Worm (Caenorhabditis elegans) whole organism, L4 larva: ENCODE results near the gene col-97.

ENCODE experiments used
- F10B5.3 ChIP-seq: sonication (generic microtip); optimal IDR thresholded peaks from 2 replicates; lab custom pipeline; 2016; ENCODE audit warnings: mild to moderate bottlenecking, missing genetic modification characterization, missing compliant biosample characterization
- F26F4.8 ChIP-seq: fragments of 200-800 bp; sonication (Bioruptor generic); conservative IDR thresholded peaks from 2 replicates; pipeline ENCODE4 v1.3.6; 2022; ENCODE audit warnings: missing genetic modification characterization, missing compliant biosample characterization
- F37D6.2 ChIP-seq: sonication (generic microtip); optimal IDR thresholded peaks from 2 replicates; lab custom pipeline; 2016; ENCODE audit warnings: mild to moderate bottlenecking, missing genetic modification characterization, missing compliant biosample characterization
- T20F7.1 ChIP-seq: fragments of 200-800 bp; sonication (Bioruptor generic); optimal IDR thresholded peaks from 2 replicates; lab custom pipeline; 2018; ENCODE audit warnings: mild to moderate bottlenecking, missing genetic modification characterization, missing compliant biosample characterization
- Y48G9A.11 ChIP-seq: fragments of 200-800 bp; sonication (Bioruptor generic); IDR thresholded peaks from 2 replicates; pipeline ENCODE4 v1.3.6; 2022; ENCODE audit warnings: missing genetic modification reagents, missing genetic modification characterization, missing compliant biosample characterization
- arid-1 ChIP-seq: fragments of 200-800 bp; sonication (Bioruptor generic); conservative IDR thresholded peaks from 2 replicates; pipeline ENCODE4 v1.3.6; 2022; ENCODE audit warnings: missing genetic modification reagents, missing genetic modification characterization, missing compliant biosample characterization
- ceh-20 ChIP-seq: fragments of 200-800 bp; sonication (Bioruptor generic); IDR thresholded peaks from 2 replicates; pipeline ENCODE4 v1.3.6; 2022; ENCODE audit warnings: missing genetic modification reagents, missing genetic modification characterization, missing compliant biosample characterization
- ceh-28 ChIP-seq: fragments of 150-350 bp; optimal IDR thresholded peaks from 2 replicates; lab custom pipeline; 2014; ENCODE audit warnings: missing biosample characterization, missing genetic modification reagents, missing genetic modification characterization
- cey-2 ChIP-seq: sonication (generic microtip); optimal IDR thresholded peaks from 3 replicates; lab custom pipeline; 2017; ENCODE audit warnings: missing genetic modification characterization, mild to moderate bottlenecking, missing compliant biosample characterization, antibody characterized with exemption, borderline replicate concordance; ENCODE audit not compliant: insufficient read depth
- daf-12 ChIP-seq: fragments of 150-350 bp; optimal IDR thresholded peaks from 2 replicates; lab custom pipeline; 2014; ENCODE audit warnings: missing biosample characterization, missing genetic modification reagents, missing genetic modification characterization
- dmd-6 ChIP-seq: fragments of 200-800 bp; sonication (Bioruptor generic); IDR thresholded peaks from 2 replicates; pipeline ENCODE4 v1.3.6; 2022; ENCODE audit warnings: missing genetic modification reagents, missing genetic modification characterization, missing compliant biosample characterization
- dmd-9 ChIP-seq: fragments of 200-800 bp; sonication (Bioruptor generic); IDR thresholded peaks from 2 replicates; pipeline ENCODE4 v1.3.6; 2022; ENCODE audit warnings: missing genetic modification reagents, missing genetic modification characterization, missing compliant biosample characterization
- dpl-1 ChIP-seq: fragments of 150-350 bp; optimal IDR thresholded peaks from 2 replicates; lab custom pipeline; 2014; ENCODE audit warnings: missing biosample characterization, missing genetic modification reagents, missing genetic modification characterization
- egl-43 ChIP-seq: fragments of 200-800 bp; sonication (Bioruptor generic); IDR thresholded peaks from 2 replicates; pipeline ENCODE4 v1.3.6; 2022; ENCODE audit warnings: missing genetic modification reagents, missing genetic modification characterization, missing compliant biosample characterization
- fkh-10 ChIP-seq: fragments of 150-350 bp; optimal IDR thresholded peaks from 2 replicates; lab custom pipeline; 2014; ENCODE audit warnings: missing biosample characterization, missing genetic modification reagents, missing genetic modification characterization
- hif-1 ChIP-seq, 2 experiments: sonication (generic microtip); optimal IDR thresholded peaks; 2 replicates each; lab custom pipeline; 2016 to 2017; ENCODE audit warnings: missing compliant biosample characterization in 2 of 2, missing genetic modification characterization in 2 of 2, missing genetic modification reagents in 2 of 2, missing genotype in 2 of 2, mild to moderate bottlenecking in 1 of 2
- hlh-11 ChIP-seq: fragments of 200-800 bp; sonication (Bioruptor generic); optimal IDR thresholded peaks from 2 replicates; lab custom pipeline; 2018; ENCODE audit warnings: mild to moderate bottlenecking, missing genetic modification characterization, missing compliant biosample characterization
- hlh-30 ChIP-seq: sonication (generic microtip); optimal IDR thresholded peaks from 2 replicates; lab custom pipeline; 2017; ENCODE audit warnings: antibody characterized with exemption, mild to moderate bottlenecking, missing genetic modification characterization, missing compliant biosample characterization; ENCODE audit not compliant: insufficient read depth
- lin-1 ChIP-seq: fragments of 200-800 bp; sonication (Bioruptor generic); IDR thresholded peaks from 2 replicates; pipeline ENCODE4 v1.3.6; 2022; ENCODE audit warnings: missing genetic modification reagents, missing genetic modification characterization, missing compliant biosample characterization
- lin-29 ChIP-seq: fragments of 200-800 bp; sonication (Bioruptor generic); IDR thresholded peaks from 2 replicates; pipeline ENCODE4 v1.3.6; 2022; ENCODE audit warnings: missing genetic modification reagents, missing genetic modification characterization, missing compliant biosample characterization
- lin-38 ChIP-seq: fragments of 200-800 bp; sonication (Bioruptor generic); IDR thresholded peaks from 2 replicates; pipeline ENCODE4 v1.3.6; 2022; ENCODE audit warnings: missing genetic modification reagents, missing genetic modification characterization, missing compliant biosample characterization
- lin-39 ChIP-seq: fragments of 150-350 bp; optimal IDR thresholded peaks from 2 replicates; lab custom pipeline; 2014; ENCODE audit warnings: missing biosample characterization, missing genetic modification reagents, missing genetic modification characterization
- lir-3 ChIP-seq: sonication (generic microtip); optimal IDR thresholded peaks from 2 replicates; lab custom pipeline; 2016; ENCODE audit warnings: mild to moderate bottlenecking, missing genetic modification characterization, missing compliant biosample characterization
- lsy-2 ChIP-seq, 2 experiments: fragments of 150-350 bp in 1 of 2; sonication (generic microtip) in 1 of 2; optimal IDR thresholded peaks; 2 replicates each; lab custom pipeline; 2014 to 2017; ENCODE audit warnings: missing biosample characterization in 2 of 2, missing genetic modification characterization in 2 of 2
- mdl-1 ChIP-seq, 2 experiments: fragments of 150-350 bp in 1 of 2; sonication (generic microtip) in 1 of 2; optimal IDR thresholded peaks; 2 replicates each; lab custom pipeline; 2014 to 2017; ENCODE audit warnings: missing biosample characterization in 2 of 2, missing genetic modification characterization in 2 of 2
- mdt-29 ChIP-seq: fragments of 200-800 bp; sonication (Bioruptor generic); IDR thresholded peaks from 2 replicates; pipeline ENCODE4 v1.3.6; 2022; ENCODE audit warnings: missing genetic modification reagents, missing genetic modification characterization, missing compliant biosample characterization
- mep-1 ChIP-seq: fragments of 150-350 bp; sonication (generic microtip); optimal IDR thresholded peaks from 3 replicates; lab custom pipeline; 2014; ENCODE audit warnings: missing biosample characterization, missing genetic modification characterization
- mes-2 ChIP-seq: sonication (generic microtip); optimal IDR thresholded peaks from 2 replicates; lab custom pipeline; 2016; ENCODE audit warnings: missing genotype, mild to moderate bottlenecking, missing genetic modification characterization, missing compliant biosample characterization; ENCODE audit not compliant: poor library complexity, severe bottlenecking
- mxl-3 ChIP-seq: fragments of 200-800 bp; sonication (Bioruptor generic); optimal IDR thresholded peaks from 2 replicates; lab custom pipeline; 2018; ENCODE audit warnings: mild to moderate bottlenecking, missing genetic modification characterization, missing compliant biosample characterization
- nhr-10 ChIP-seq: fragments of 150-350 bp; optimal IDR thresholded peaks from 2 replicates; lab custom pipeline; 2014; ENCODE audit warnings: missing biosample characterization, missing genetic modification characterization
- nhr-111 ChIP-seq: fragments of 200-800 bp; sonication (Bioruptor generic); optimal IDR thresholded peaks from 2 replicates; lab custom pipeline; 2018; ENCODE audit warnings: mild to moderate bottlenecking, missing genetic modification characterization, missing compliant biosample characterization
- nhr-28 ChIP-seq: fragments of 150-350 bp; optimal IDR thresholded peaks from 2 replicates; lab custom pipeline; 2014; ENCODE audit warnings: missing biosample characterization, missing genetic modification characterization
- nhr-41 ChIP-seq: fragments of 200-800 bp; sonication (Bioruptor generic); IDR thresholded peaks from 2 replicates; pipeline ENCODE4 v1.3.6; 2022; ENCODE audit warnings: missing genetic modification reagents, missing genetic modification characterization, missing compliant biosample characterization
- nhr-42 ChIP-seq: fragments of 200-800 bp; sonication (Bioruptor generic); IDR thresholded peaks from 2 replicates; pipeline ENCODE4 v1.3.6; 2022; ENCODE audit warnings: missing genetic modification characterization, missing compliant biosample characterization
- nhr-6 ChIP-seq: fragments of 150-350 bp; optimal IDR thresholded peaks from 2 replicates; lab custom pipeline; 2014; ENCODE audit warnings: missing biosample characterization, missing genetic modification characterization
- pha-4 ChIP-seq, 2 experiments: fragments of 150-350 bp in 1 of 2; fragments of 200-800 bp in 1 of 2; sonication (Bioruptor generic) in 1 of 2; IDR thresholded peaks in 1 of 2; optimal IDR thresholded peaks in 1 of 2; 2 replicates each; pipeline versions ENCODE4 v1.3.6 to Lab custom; 2014 to 2022; ENCODE audit warnings: missing genetic modification characterization in 2 of 2, missing genetic modification reagents in 2 of 2, missing biosample characterization in 1 of 2, missing compliant biosample characterization in 1 of 2
- saeg-2 ChIP-seq: fragments of 200-800 bp; sonication (Bioruptor generic); IDR thresholded peaks from 2 replicates; pipeline ENCODE4 v1.3.6; 2022; ENCODE audit warnings: missing genetic modification reagents, missing genetic modification characterization, missing compliant biosample characterization
- skn-1 ChIP-seq: fragments of 150-350 bp; optimal IDR thresholded peaks from 2 replicates; lab custom pipeline; 2014; ENCODE audit warnings: missing biosample characterization, missing genetic modification characterization
- snpc-1.2 ChIP-seq: fragments of 200-800 bp; sonication (Bioruptor generic); IDR thresholded peaks from 2 replicates; pipeline ENCODE4 v1.3.6; 2022; ENCODE audit warnings: missing genetic modification reagents, missing genetic modification characterization, missing compliant biosample characterization
- spr-3 ChIP-seq: fragments of 200-800 bp; sonication (Bioruptor generic); optimal IDR thresholded peaks from 2 replicates; lab custom pipeline; 2018; ENCODE audit warnings: mild to moderate bottlenecking, missing genetic modification characterization, missing compliant biosample characterization
- tag-97 ChIP-seq: fragments of 200-800 bp; sonication (Bioruptor generic); IDR thresholded peaks from 2 replicates; pipeline ENCODE4 v1.3.6; 2022; ENCODE audit warnings: missing genetic modification characterization, missing compliant biosample characterization
- unc-130 ChIP-seq: sonication (generic microtip); optimal IDR thresholded peaks from 2 replicates; lab custom pipeline; 2016; ENCODE audit warnings: missing genetic modification reagents, missing genetic modification characterization, missing compliant biosample characterization
- vab-7 ChIP-seq: fragments of 200-800 bp; sonication (Bioruptor generic); IDR thresholded peaks from 2 replicates; pipeline ENCODE4 v1.3.6; 2022; ENCODE audit warnings: missing genetic modification reagents, missing genetic modification characterization, missing compliant biosample characterization
- zag-1 ChIP-seq: fragments of 150-350 bp; optimal IDR thresholded peaks from 2 replicates; lab custom pipeline; 2014; ENCODE audit warnings: missing biosample characterization, missing genetic modification characterization
- ztf-7 ChIP-seq: fragments of 150-350 bp; optimal IDR thresholded peaks from 2 replicates; lab custom pipeline; 2014; ENCODE audit warnings: missing biosample characterization, missing genetic modification characterization

Gene col-97

DNA sequence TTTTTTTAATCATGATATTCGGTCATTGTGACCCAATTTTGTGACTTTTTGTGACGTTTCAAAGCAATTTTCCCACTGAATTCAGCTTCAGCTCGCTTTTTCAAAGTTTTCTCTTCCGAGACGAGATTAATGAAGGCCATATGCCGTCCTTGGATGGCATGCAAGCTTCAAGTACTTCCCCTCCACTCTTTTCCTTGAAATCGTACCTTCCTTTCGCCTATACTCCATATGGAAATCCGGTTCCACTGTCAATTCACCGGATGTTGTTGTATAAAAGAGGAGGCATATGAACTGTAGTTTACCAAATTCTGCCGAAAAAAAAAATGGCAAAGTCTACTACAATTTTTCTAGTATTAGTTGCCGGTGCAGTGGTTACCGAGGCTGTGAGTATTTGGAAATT lies 12.7 kb downstream of the col-97 start, which contains the start of gene ZK1010.4:
ZK1010.4 (plus strand) TSS at position 301 of the 400 bp plus-strand sequence.
- no peak for TF ChIP-seq dmd-9 (GFP tag; lab: Robert Waterston, UW)
- no peak for TF ChIP-seq nhr-111 (GFP tag; lab: Kevin White, UChicago)
- TF ChIP-seq F26F4.8 (GFP tag; lab: Robert Waterston, UW), result no peak
- no peak for TF ChIP-seq zag-1 (tag; lab: Kevin White, UChicago)
- TF ChIP-seq ceh-20, result no peak
- TF ChIP-seq pha-4 (GFP tag; IDR thresholded peaks at IDR 0.05; lab: Robert Waterston, UW), result no peak
- no peak for TF ChIP-seq pha-4 (tag; optimal IDR thresholded peaks at IDR 0.05; lab: Kevin White, UChicago)
- no peak for TF ChIP-seq arid-1 (GFP tag; lab: Robert Waterston, UW)
- no peak for TF ChIP-seq lin-38
- no peak for TF ChIP-seq saeg-2 (GFP tag; lab: Robert Waterston, UW)

DNA sequence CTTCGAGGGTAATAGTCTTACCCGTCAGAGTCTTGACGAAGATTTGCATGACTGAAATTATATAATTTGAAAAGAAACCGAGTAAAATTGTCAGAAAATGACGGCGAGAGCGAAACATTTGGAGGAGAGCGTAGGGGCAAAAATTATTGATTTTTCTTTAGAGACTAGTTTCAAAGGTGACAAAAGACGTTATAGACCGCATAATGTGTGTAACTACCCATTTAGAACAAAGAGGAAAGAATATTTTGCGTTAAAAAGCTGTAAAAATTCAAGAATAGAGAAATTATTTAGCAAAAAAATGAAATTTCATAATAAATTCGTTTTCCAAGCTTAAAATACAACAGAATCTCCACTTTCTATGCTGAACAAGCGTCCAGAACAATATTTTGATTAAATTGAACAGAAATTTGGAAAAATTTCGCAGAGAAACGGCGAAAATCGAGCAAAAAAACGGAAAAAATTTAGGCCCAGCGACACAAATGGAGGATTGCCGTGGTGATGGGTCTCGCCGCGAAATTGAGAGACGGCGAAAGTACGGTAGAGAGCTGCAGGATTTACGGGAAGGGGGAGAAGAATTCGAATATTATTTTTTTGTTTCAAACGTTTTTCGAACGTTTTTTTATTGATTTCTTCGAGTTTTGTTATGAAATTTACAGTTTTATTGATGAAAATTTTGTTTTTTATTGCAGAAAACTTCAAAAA lies 14.9 kb downstream of the col-97 start, which contains the start of the genes ubq-2 and frg-1:
ubq-2 (minus strand) TSS at position 51 of the 702 bp plus-strand sequence.
frg-1 (plus strand) TSS at position 690 of the 702 bp plus-strand sequence.
- TF ChIP-seq F10B5.3 (tag; lab: Kevin White, UChicago), result peak; percentile 2
- TF ChIP-seq daf-12, result no peak
- TF ChIP-seq T20F7.1, result no peak
- TF ChIP-seq pha-4 (GFP tag; IDR thresholded peaks at IDR 0.05; lab: Robert Waterston, UW), result peak; percentile 64; the same call in 1 of the 2 replicates
- no peak for TF ChIP-seq pha-4 (tag; optimal IDR thresholded peaks at IDR 0.05; lab: Kevin White, UChicago)
- TF ChIP-seq lin-29, result no peak
- no peak for TF ChIP-seq cey-2
- peak in 1 of 2 experiments; percentile 32 for TF ChIP-seq mdl-1 (tag; optimal IDR thresholded peaks at IDR 0.05; lab: Kevin White, UChicago)
- TF ChIP-seq snpc-1.2 (GFP tag; lab: Robert Waterston, UW), result 0 out of 2 replicates have a peak, but pooled peaks have one; percentile 42
- no peak for TF ChIP-seq saeg-2 (GFP tag; lab: Robert Waterston, UW)
- TF ChIP-seq dmd-6 (GFP tag; lab: Robert Waterston, UW), result peak; percentile 67
- TF ChIP-seq ceh-20, result peak; percentile 76
- no peak for TF ChIP-seq nhr-111 (GFP tag; lab: Kevin White, UChicago)
- no peak for TF ChIP-seq lir-3
- TF ChIP-seq Y48G9A.11 (GFP tag; lab: Robert Waterston, UW), result no peak
- no peak for TF ChIP-seq mxl-3 (GFP tag; lab: Kevin White, UChicago)
- TF ChIP-seq spr-3 (GFP tag; lab: Kevin White, UChicago), result peak; percentile 39
- TF ChIP-seq nhr-6 (tag; lab: Kevin White, UChicago), result peak; percentile 53
- TF ChIP-seq lsy-2 (tag; optimal IDR thresholded peaks at IDR 0.05; lab: Kevin White, UChicago), result peak; percentile 99 to 100
- TF ChIP-seq nhr-10 (tag; lab: Kevin White, UChicago), result no peak
- peak in 1 of 2 experiments; percentile 64 for TF ChIP-seq hif-1 (tag; optimal IDR thresholded peaks at IDR 0.05; lab: Kevin White, UChicago)
- TF ChIP-seq nhr-41 (GFP tag; lab: Robert Waterston, UW), result no peak
- TF ChIP-seq nhr-28, result peak; percentile 57
- no peak for TF ChIP-seq tag-97
- TF ChIP-seq mdt-29 (GFP tag; lab: Robert Waterston, UW), result peak; percentile 57; the same call in 1 of the 2 replicates
- peak; percentile 88 for TF ChIP-seq lin-38
- TF ChIP-seq fkh-10, result no peak
- peak; percentile 43 for TF ChIP-seq unc-130 (GFP tag; lab: Kevin White, UChicago)
- peak; percentile 83 for TF ChIP-seq dpl-1 (GFP tag; lab: Kevin White, UChicago)
- no peak for TF ChIP-seq ceh-28 (tag; lab: Kevin White, UChicago)
- peak; percentile 74 for TF ChIP-seq hlh-30 (tag; lab: Kevin White, UChicago)
- peak; percentile 93 for TF ChIP-seq mes-2 (tag; lab: Kevin White, UChicago)
- no peak for TF ChIP-seq vab-7 (GFP tag; lab: Robert Waterston, UW)
- peak; percentile 79 for TF ChIP-seq ztf-7 (tag; lab: Kevin White, UChicago)
- TF ChIP-seq lin-1 (GFP tag; lab: Robert Waterston, UW), result 0 out of 2 replicates have a peak, but pooled peaks have one; percentile 44
- TF ChIP-seq lin-39 (tag; lab: Kevin White, UChicago), result no peak
- TF ChIP-seq F37D6.2 (tag; lab: Kevin White, UChicago), result peak; percentile 81
- TF ChIP-seq mep-1 (tag; lab: Kevin White, UChicago), result peak; percentile 96
- TF ChIP-seq F26F4.8 (GFP tag; lab: Robert Waterston, UW), result no peak
- 0 out of 2 replicates have a peak, but pooled peaks have one; percentile 38 for TF ChIP-seq nhr-42
- TF ChIP-seq egl-43 (GFP tag; lab: Robert Waterston, UW), result peak; percentile 51; the same call in 1 of the 2 replicates
- TF ChIP-seq skn-1, result no peak
- peak; percentile 77 for TF ChIP-seq hlh-11
